Fruit fly (Drosophila melanogaster) whole organism, adult: Measurements from ENCODE around the gene CG14441.

Experiments
- CG11617 ChIP-seq: fragments of 200-800 bp; sonication (Bioruptor generic); optimal IDR thresholded peaks from 2 replicates; lab custom pipeline; 2017; ENCODE audit warnings: mild to moderate bottlenecking, missing biosample characterization, missing genetic modification reagents, missing genetic modification characterization
- CG12768 ChIP-seq: fragments of 200-800 bp; sonication (Bioruptor generic); optimal IDR thresholded peaks from 2 replicates; lab custom pipeline; 2017; ENCODE audit warnings: missing biosample characterization, missing genetic modification characterization, mild to moderate bottlenecking, moderate library complexity, missing genetic modification reagents
- CG14711 ChIP-seq: fragments of 200-800 bp; sonication (Bioruptor generic); optimal IDR thresholded peaks from 2 replicates; lab custom pipeline; 2018; ENCODE audit warnings: missing biosample characterization, mild to moderate bottlenecking, missing genetic modification characterization, moderate library complexity
- CG1620 ChIP-seq: fragments of 200-800 bp; sonication (Bioruptor generic); optimal IDR thresholded peaks from 2 replicates; lab custom pipeline; 2016; ENCODE audit warnings: missing biosample characterization, missing genetic modification characterization
- CG33017 ChIP-seq: fragments of 200-800 bp; sonication (Bioruptor generic); optimal IDR thresholded peaks from 2 replicates; lab custom pipeline; 2018; ENCODE audit warnings: missing biosample characterization, mild to moderate bottlenecking, missing genetic modification characterization, moderate library complexity
- CG5204 ChIP-seq: fragments of 200-800 bp; sonication (Bioruptor generic); optimal IDR thresholded peaks from 2 replicates; lab custom pipeline; 2016; ENCODE audit warnings: missing biosample characterization, missing genetic modification characterization
- CG7045 ChIP-seq: fragments of 200-800 bp; sonication (Bioruptor generic); optimal IDR thresholded peaks from 2 replicates; lab custom pipeline; 2017; ENCODE audit warnings: missing biosample characterization, mild to moderate bottlenecking, missing genetic modification characterization
- CG7101 ChIP-seq: fragments of 200-800 bp; sonication (Bioruptor generic); optimal IDR thresholded peaks from 2 replicates; lab custom pipeline; 2018; ENCODE audit warnings: missing biosample characterization, mild to moderate bottlenecking, missing genetic modification characterization, moderate library complexity
- Clk ChIP-seq: fragments of 200-800 bp; sonication (Bioruptor generic); optimal IDR thresholded peaks from 2 replicates; lab custom pipeline; 2017; ENCODE audit warnings: missing biosample characterization, missing genetic modification characterization
- Crg-1 ChIP-seq: fragments of 200-800 bp; sonication (Bioruptor generic); optimal IDR thresholded peaks from 2 replicates; lab custom pipeline; 2016; ENCODE audit warnings: missing biosample characterization, missing genetic modification characterization
- Hr96 ChIP-seq: fragments of 200-800 bp; sonication (Bioruptor generic); optimal IDR thresholded peaks from 2 replicates; lab custom pipeline; 2016; ENCODE audit warnings: missing biosample characterization, missing genetic modification characterization
- Mnt ChIP-seq: fragments of 200-800 bp; sonication (Bioruptor generic); optimal IDR thresholded peaks from 2 replicates; lab custom pipeline; 2016; ENCODE audit warnings: missing biosample characterization, mild to moderate bottlenecking, missing genetic modification characterization
- bab1 ChIP-seq: fragments of 200-800 bp; sonication (Bioruptor generic); optimal IDR thresholded peaks from 3 replicates; lab custom pipeline; 2019; ENCODE audit warnings: missing biosample characterization, mild to moderate bottlenecking, missing genetic modification characterization, moderate library complexity
- cic ChIP-seq: fragments of 200-800 bp; sonication (Bioruptor generic); optimal IDR thresholded peaks from 2 replicates; lab custom pipeline; 2017; ENCODE audit warnings: missing biosample characterization, mild to moderate bottlenecking, missing genetic modification characterization, moderate library complexity
- cnc ChIP-seq, 2 experiments: fragments of >200 bp; optimal IDR thresholded peaks; 2 replicates each; lab custom pipeline; 2017
- kay ChIP-seq: fragments of 200-800 bp; sonication (Bioruptor generic); peaks from one replicate; lab custom pipeline; 2016; ENCODE audit warnings: missing biosample characterization, missing genetic modification characterization, borderline replicate concordance
- ovo ChIP-seq: fragments of 200-800 bp; sonication (Bioruptor generic); optimal IDR thresholded peaks from 2 replicates; lab custom pipeline; 2016; ENCODE audit warnings: missing biosample characterization, missing genetic modification characterization
- pad ChIP-seq: fragments of 200-800 bp; sonication (Bioruptor generic); optimal IDR thresholded peaks from 3 replicates; lab custom pipeline; 2017; ENCODE audit warnings: missing biosample characterization, missing genetic modification characterization, mild to moderate bottlenecking, moderate library complexity, missing genetic modification reagents
- tj ChIP-seq: fragments of 200-800 bp; sonication (Bioruptor generic); optimal IDR thresholded peaks from 3 replicates; lab custom pipeline; 2017; ENCODE audit warnings: missing biosample characterization, mild to moderate bottlenecking, missing genetic modification characterization, moderate library complexity
- toe ChIP-seq: fragments of 200-800 bp; sonication (Bioruptor generic); optimal IDR thresholded peaks from 2 replicates; lab custom pipeline; 2016; ENCODE audit warnings: missing biosample characterization, missing genetic modification characterization

CG14441 gene

dm6 chrX:6706570-6707306, 7.4 kb downstream of the CG14441 start:
- TF ChIP-seq Crg-1: no peak
- TF ChIP-seq CG14711 (tag; lab: Kevin White, UChicago): no peak
- TF ChIP-seq Clk: no peak
- no peak for TF ChIP-seq CG7101
- TF ChIP-seq cnc (optimal IDR thresholded peaks at IDR 0.05; lab: Kevin White, UChicago): no peak
- no peak for TF ChIP-seq ovo (GFP tag; lab: Kevin White, UChicago)
- no peak for TF ChIP-seq pad (GFP tag; lab: Kevin White, UChicago)
- TF ChIP-seq bab1 (GFP tag; lab: Kevin White, UChicago): peak; percentile 23
- peak; percentile 67 for TF ChIP-seq cic (GFP tag; lab: Kevin White, UChicago)
- TF ChIP-seq kay (GFP tag; lab: Kevin White, UChicago): no peak
- no peak for TF ChIP-seq toe

- TF ChIP-seq Hr96 (GFP tag; lab: Kevin White, UChicago): no peak
- no peak for TF ChIP-seq Clk
These were observed 8.8 kb downstream of the CG14441 start for dm6 chrX:6708138-6708537.

- TF ChIP-seq bab1 (GFP tag; lab: Kevin White, UChicago): no peak
- peak; percentile 52 for TF ChIP-seq cic (GFP tag; lab: Kevin White, UChicago)
These were observed 9.4 kb downstream of the CG14441 start for dm6 chrX:6708580-6709199.

dm6 chrX:6709252-6710037, 10.1 kb downstream of the CG14441 start:
- TF ChIP-seq CG1620: no peak
- TF ChIP-seq cnc (optimal IDR thresholded peaks at IDR 0.05; lab: Kevin White, UChicago): no peak
- TF ChIP-seq ovo (GFP tag; lab: Kevin White, UChicago): no peak
- no peak for TF ChIP-seq Crg-1
- no peak for TF ChIP-seq CG11617 (GFP tag; lab: Kevin White, UChicago)
- no peak for TF ChIP-seq Hr96 (GFP tag; lab: Kevin White, UChicago)
- no peak for TF ChIP-seq CG5204 (GFP tag; lab: Kevin White, UChicago)
- TF ChIP-seq tj (GFP tag; lab: Kevin White, UChicago): no peak
- TF ChIP-seq cic (GFP tag; lab: Kevin White, UChicago): no peak
- no peak for TF ChIP-seq toe

dm6 chrX:6710258-6710657, 10.9 kb downstream of the CG14441 start:
- TF ChIP-seq CG7101: no peak
- peak; percentile 64 for TF ChIP-seq kay (GFP tag; lab: Kevin White, UChicago)
- TF ChIP-seq Clk: no peak
- TF ChIP-seq ovo (GFP tag; lab: Kevin White, UChicago): no peak
- no peak for TF ChIP-seq Hr96 (GFP tag; lab: Kevin White, UChicago)
- no peak for TF ChIP-seq cnc (optimal IDR thresholded peaks at IDR 0.05; lab: Kevin White, UChicago)
- no peak for TF ChIP-seq bab1 (GFP tag; lab: Kevin White, UChicago)

dm6 chrX:6710665-6711064, 11.4 kb downstream of the CG14441 start:
- TF ChIP-seq CG33017 (tag; lab: Kevin White, UChicago): no peak
- TF ChIP-seq tj (GFP tag; lab: Kevin White, UChicago): peak; percentile 34

dm6 chrX:6711295-6711694, 12.0 kb downstream of the CG14441 start:
- TF ChIP-seq CG7045 (GFP tag; lab: Kevin White, UChicago): peak; percentile 37
- TF ChIP-seq tj (GFP tag; lab: Kevin White, UChicago): peak; percentile 43
- TF ChIP-seq ovo (GFP tag; lab: Kevin White, UChicago): no peak
- peak; percentile 1 for TF ChIP-seq CG5204 (GFP tag; lab: Kevin White, UChicago)
- no peak for TF ChIP-seq Clk
- TF ChIP-seq pad (GFP tag; lab: Kevin White, UChicago): peak; percentile 83
- TF ChIP-seq Crg-1: no peak
- peak; percentile 40 for TF ChIP-seq CG11617 (GFP tag; lab: Kevin White, UChicago)
- TF ChIP-seq CG33017 (tag; lab: Kevin White, UChicago): peak; percentile 45
- TF ChIP-seq CG1620: peak; percentile 34
- TF ChIP-seq Mnt (GFP tag; lab: Kevin White, UChicago): no peak
- peak; percentile 51 for TF ChIP-seq CG7101
- no peak for TF ChIP-seq Hr96 (GFP tag; lab: Kevin White, UChicago)
- TF ChIP-seq toe: peak; percentile 1
- no peak for TF ChIP-seq cnc (optimal IDR thresholded peaks at IDR 0.05; lab: Kevin White, UChicago)
- peak; percentile 53 for TF ChIP-seq bab1 (GFP tag; lab: Kevin White, UChicago)
- TF ChIP-seq CG14711 (tag; lab: Kevin White, UChicago): peak; percentile 51
- TF ChIP-seq kay (GFP tag; lab: Kevin White, UChicago): no peak
- no peak for TF ChIP-seq cic (GFP tag; lab: Kevin White, UChicago)
- peak; percentile 63 for TF ChIP-seq CG12768
